Worm (Caenorhabditis elegans): ENCODE data around the gene nhr-66.

nhr-66 gene

DNA sequence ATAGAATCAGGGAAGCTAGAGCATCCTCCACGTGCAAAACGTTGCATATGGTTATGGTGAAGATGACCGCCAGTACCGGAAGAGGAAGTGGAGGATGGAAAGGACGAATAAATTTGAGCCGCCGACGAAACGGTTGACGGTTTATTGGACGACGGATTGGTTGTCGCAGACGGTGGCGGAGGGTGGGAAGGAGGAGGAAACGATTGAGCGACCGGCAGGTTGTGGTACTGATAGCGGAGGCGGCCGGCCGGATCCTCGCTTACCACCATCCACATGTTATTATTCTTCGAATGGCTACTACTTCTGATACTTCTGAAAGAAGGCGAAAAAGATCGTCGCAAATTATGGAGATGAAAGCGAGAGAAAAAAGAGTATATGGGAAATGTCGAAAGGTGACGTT, 43.5 kb downstream of the nhr-66 start:
- TF ChIP-seq mab-9 (GFP tag; IDR thresholded peaks at IDR 0.05) (no peak), nhr-12 (tag; optimal IDR thresholded peaks at IDR 0.05) (no peak), zag-1 (tag; optimal IDR thresholded peaks at IDR 0.05) (no peak), alr-1 (tag; optimal IDR thresholded peaks at IDR 0.05; ENCODE audit: borderline replicate concordance) (no peak), elt-3 (tag; optimal IDR thresholded peaks at IDR 0.05) (no peak), pqm-1 (tag; optimal IDR thresholded peaks at IDR 0.05) (no peak), lin-15B (tag; optimal IDR thresholded peaks at IDR 0.05) (no peak), fkh-8 (tag; optimal IDR thresholded peaks at IDR 0.05) (no peak), unc-30 (tag; optimal IDR thresholded peaks at IDR 0.05) (no peak), lin-14 (GFP tag; optimal IDR thresholded peaks at IDR 0.05) (no peak), unc-98 (GFP tag; IDR thresholded peaks at IDR 0.05) (no peak), efl-3 (GFP tag; optimal IDR thresholded peaks at IDR 0.05) (no peak), unc-86 (tag; optimal IDR thresholded peaks at IDR 0.05) (no peak), nhr-77 (tag; optimal IDR thresholded peaks at IDR 0.05) (no peak)

DNA sequence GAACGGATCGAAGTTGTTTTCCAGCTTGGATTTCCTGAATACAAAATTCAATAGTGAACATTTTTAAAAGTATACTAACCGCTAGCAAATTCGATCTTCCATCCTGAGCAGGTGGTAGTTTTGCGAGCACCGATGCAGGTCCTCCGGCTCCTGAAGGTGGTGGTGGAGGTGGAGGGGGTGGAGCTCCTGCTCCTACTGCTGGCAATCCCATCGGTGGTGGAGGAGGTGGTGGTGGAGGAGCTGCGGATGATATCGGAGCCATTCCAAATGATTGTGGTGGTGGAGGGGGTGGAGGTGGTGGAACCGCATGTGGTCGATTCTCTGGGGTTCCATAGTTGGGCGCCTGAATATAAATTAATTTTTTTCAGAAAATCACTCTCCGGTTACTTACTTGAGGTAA, 46.7 kb downstream of the nhr-66 start:
- TF ChIP-seq unc-98 (GFP tag; IDR thresholded peaks at IDR 0.05) (no peak), swsn-7 (tag; optimal IDR thresholded peaks at IDR 0.05) (no peak), efl-1 (optimal IDR thresholded peaks at IDR 0.05) (no peak), efl-1 (GFP tag; optimal IDR thresholded peaks at IDR 0.05 in 1 of 2) (no peak), ceh-8 (GFP tag; optimal IDR thresholded peaks at IDR 0.05) (no peak), nhr-77 (tag; optimal IDR thresholded peaks at IDR 0.05) (no peak), unc-130 (tag; optimal IDR thresholded peaks at IDR 0.05) (no peak), nhr-11 (tag; optimal IDR thresholded peaks at IDR 0.05) (no peak), mab-9 (GFP tag; IDR thresholded peaks at IDR 0.05) (no peak), nhr-20 (tag; optimal IDR thresholded peaks at IDR 0.05) (no peak), grh-1 (GFP tag; IDR thresholded peaks at IDR 0.05) (no peak), lsy-2 (tag; optimal IDR thresholded peaks at IDR 0.05) (no peak), lin-35 (GFP tag; optimal IDR thresholded peaks at IDR 0.05) (no peak), aha-1 (tag; optimal IDR thresholded peaks at IDR 0.05) (no peak)

ce11 chrIV:8188421-8189112, 47.8 kb downstream of the nhr-66 start:
- no peak for TF ChIP-seq dsc-1 (tag; optimal IDR thresholded peaks at IDR 0.05)
- TF ChIP-seq nhr-85 (tag), result peak; percentile 15

DNA sequence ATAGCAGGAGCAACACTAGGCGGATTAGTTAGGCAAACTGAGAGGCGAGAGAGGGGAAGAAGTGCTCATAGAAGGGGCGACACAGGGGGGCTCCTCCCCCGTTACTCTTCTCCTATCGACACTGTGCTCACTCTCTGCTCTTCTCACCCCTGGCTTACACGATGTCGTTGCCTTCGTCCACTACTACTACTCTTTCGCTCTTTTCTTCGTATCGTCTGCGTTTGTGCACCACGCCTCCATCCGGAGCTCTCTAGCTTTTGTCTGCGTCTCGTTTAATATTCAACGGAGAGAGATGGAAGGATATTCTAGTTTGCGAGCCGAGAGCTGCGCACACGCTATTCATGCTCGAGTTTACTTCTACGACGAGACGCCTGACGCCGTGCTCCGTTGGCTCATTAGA, 53.1 kb downstream of the nhr-66 start:
- TF ChIP-seq ztf-11 (tag; optimal IDR thresholded peaks at IDR 0.05), result no peak
- TF ChIP-seq dsc-1 (tag; optimal IDR thresholded peaks at IDR 0.05), result peak; percentile 36
- peak; percentile 9 to 35 for TF ChIP-seq lsy-2 (tag; optimal IDR thresholded peaks at IDR 0.05)
- peak; percentile 42 for TF ChIP-seq tbx-2 (tag; optimal IDR thresholded peaks at IDR 0.05)
- peak; percentile 65 for TF ChIP-seq swsn-7 (tag; optimal IDR thresholded peaks at IDR 0.05)
- TF ChIP-seq xbp-1 (tag; optimal IDR thresholded peaks at IDR 0.05), result peak; percentile 20
- TF ChIP-seq fkh-10 (GFP tag; optimal IDR thresholded peaks at IDR 0.05), result peak; percentile 87
- peak; percentile 60 for TF ChIP-seq egl-13 (tag; optimal IDR thresholded peaks at IDR 0.05)
- TF ChIP-seq ceh-82 (tag; optimal IDR thresholded peaks at IDR 0.05), result peak in 2 of 3 experiments; percentile 30 to 69
- peak; percentile 9 for TF ChIP-seq sox-4 (tag; optimal IDR thresholded peaks at IDR 0.05)
- peak; percentile 42 for TF ChIP-seq skn-1 (tag; optimal IDR thresholded peaks at IDR 0.05)
- no peak for TF ChIP-seq vab-15 (tag; optimal IDR thresholded peaks at IDR 0.05)
- no peak for TF ChIP-seq nhr-19 (GFP tag; conservative IDR thresholded peaks at IDR 0.05)
- TF ChIP-seq lin-14 (GFP tag; optimal IDR thresholded peaks at IDR 0.05), result peak; percentile 86
- no peak for TF ChIP-seq fkh-4 (tag; optimal IDR thresholded peaks at IDR 0.05; ENCODE audit: borderline replicate concordance)
- TF ChIP-seq C16A3.4 (tag; optimal IDR thresholded peaks at IDR 0.05), result no peak
- TF ChIP-seq jun-1 (tag; optimal IDR thresholded peaks at IDR 0.05), result peak; percentile 22
- TF ChIP-seq nhr-71 (tag; optimal IDR thresholded peaks at IDR 0.05), result peak; percentile 64
- peak; percentile 33 for TF ChIP-seq ceh-63 (GFP tag; optimal IDR thresholded peaks at IDR 0.05)
- TF ChIP-seq egl-27 (tag; optimal IDR thresholded peaks at IDR 0.05), result peak in 1 of 2 experiments; percentile 31
- TF ChIP-seq snu-23 (GFP tag; optimal IDR thresholded peaks at IDR 0.05), result peak; percentile 41
- TF ChIP-seq mab-9 (GFP tag; IDR thresholded peaks at IDR 0.05), result peak; percentile 47; the same call in 1 of the 2 replicates
- TF ChIP-seq fos-1 (tag; optimal IDR thresholded peaks at IDR 0.05), result no peak
- no peak for TF ChIP-seq sptf-1 (tag; optimal IDR thresholded peaks at IDR 0.05)
- TF ChIP-seq fkh-8 (tag; optimal IDR thresholded peaks at IDR 0.05), result peak; percentile 92
- TF ChIP-seq isw-1 (GFP tag; IDR thresholded peaks at IDR 0.05), result peak; percentile 45; the same call in 1 of the 2 replicates
- TF ChIP-seq unc-86 (tag; optimal IDR thresholded peaks at IDR 0.05), result peak; percentile 59

All from whole organism, L1 larva.